Worm (Caenorhabditis elegans): ENCODE results near the gene str-94.

- no peak for TF ChIP-seq elt-2 (tag; optimal IDR thresholded peaks at IDR 0.05)
- TF ChIP-seq elt-3 (tag; optimal IDR thresholded peaks at IDR 0.05) = no peak
- peak; percentile 23 for TF ChIP-seq pha-4 (tag; optimal IDR thresholded peaks at IDR 0.05)
- no peak for TF ChIP-seq unc-39 (tag; optimal IDR thresholded peaks at IDR 0.05)
- TF ChIP-seq egl-27 (tag; optimal IDR thresholded peaks at IDR 0.05) = no peak
- TF ChIP-seq daf-12 (tag; optimal IDR thresholded peaks at IDR 0.05) = no peak
Measured at ce11 chrV:9297332-9297731, 48.2 kb upstream of the str-94 start, which contains the start of gene F44A2.5.

Measured in whole organism, L3 larva.